Fruit fly (Drosophila melanogaster): ENCODE results near the gene Cp15.

Gene Cp15

DNA sequence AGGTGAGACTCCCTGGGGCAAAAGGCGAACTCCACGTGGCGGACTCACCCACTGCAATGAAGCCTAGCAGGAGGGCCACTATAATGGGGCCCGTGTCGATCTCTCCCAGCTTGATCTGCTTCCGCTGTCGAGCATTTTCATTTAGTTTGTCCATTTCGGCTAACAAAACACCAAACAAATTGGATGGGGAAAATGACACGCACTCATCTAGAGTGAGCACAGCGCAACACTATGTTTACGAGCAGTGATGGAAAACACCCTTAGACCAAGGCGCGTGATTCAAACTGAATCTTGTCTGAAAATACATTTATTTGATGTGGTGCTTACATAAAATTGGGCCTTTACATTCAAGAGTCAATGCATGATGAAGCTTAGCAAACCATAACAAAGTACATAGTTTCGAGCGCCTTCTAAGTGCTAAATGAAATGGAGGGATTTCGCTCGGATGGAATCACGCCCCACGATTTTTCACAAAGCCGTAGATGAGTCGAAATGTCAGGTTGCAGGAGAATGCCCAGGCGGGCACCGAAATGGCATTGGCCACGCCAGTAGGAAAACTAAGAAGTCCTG, 8.2 kb upstream of the Cp15 start, which contains the start of gene SrpRbeta (continued):
- no peak for TF ChIP-seq spab (GFP tag; optimal IDR thresholded peaks at IDR 0.05)
- no peak for TF ChIP-seq CG8119 (GFP tag; IDR thresholded peaks at IDR 0.05)
- no peak for TF ChIP-seq acj6 (GFP tag; optimal IDR thresholded peaks at IDR 0.05)
- TF ChIP-seq CG11762 (GFP tag; optimal IDR thresholded peaks at IDR 0.05; ENCODE audit: insufficient read depth) = no peak
- no peak for TF ChIP-seq pdm3 (GFP tag; optimal IDR thresholded peaks at IDR 0.05)

DNA sequence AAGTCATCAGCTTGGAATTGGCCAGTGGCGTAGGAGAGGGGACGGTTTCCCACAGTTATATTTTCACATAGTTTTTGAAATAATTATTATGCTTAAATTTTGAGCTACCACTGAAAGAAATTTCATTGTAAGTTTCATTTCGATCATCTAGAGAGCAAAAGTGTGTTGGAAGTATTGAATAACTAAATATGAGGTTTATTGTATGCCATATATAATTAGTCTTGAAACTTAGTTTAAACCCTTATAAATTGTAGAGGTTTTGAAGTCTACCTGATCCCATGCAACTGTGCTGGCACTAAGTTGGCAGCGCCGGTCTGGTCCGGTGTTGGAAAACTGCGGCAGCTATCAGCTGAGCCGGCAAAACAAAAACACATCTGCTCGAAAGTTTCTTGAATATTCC, 7.1 kb upstream of the Cp15 start, which contains the start of the genes CG32022 and CG6511:
TSS of gene CG32022 (minus strand) at position 128 of the 400 bp plus-strand sequence.
TSS of gene CG6511 (plus strand) at position 180 of the 400 bp plus-strand sequence.
- TF ChIP-seq dsx (GFP tag; optimal IDR thresholded peaks at IDR 0.05; ENCODE audit: poor library complexity, severe bottlenecking) (peak; percentile 95), Met (GFP tag; optimal IDR thresholded peaks at IDR 0.05) (peak; percentile 98), net (GFP tag; optimal IDR thresholded peaks at IDR 0.05) (peak; percentile 96), CG34406 (GFP tag; optimal IDR thresholded peaks at IDR 0.05) (peak; percentile 98), CG6163 (GFP tag; IDR thresholded peaks at IDR 0.05) (peak; percentile 95), CG4318 (GFP tag; optimal IDR thresholded peaks at IDR 0.05) (peak; percentile 99), CG7368 (GFP tag; optimal IDR thresholded peaks at IDR 0.05) (peak; percentile 95), Eip78C (GFP tag) (peak; percentile 99), Eip75B (GFP tag; optimal IDR thresholded peaks at IDR 0.05) (peak; percentile 98), Sox102F (GFP tag; optimal IDR thresholded peaks at IDR 0.05) (peak; percentile 97), CG6854 (GFP tag; optimal IDR thresholded peaks at IDR 0.05) (peak; percentile 96), cyc (GFP tag; optimal IDR thresholded peaks at IDR 0.05) (peak; percentile 99), CG31627 (GFP tag; optimal IDR thresholded peaks at IDR 0.05) (peak; percentile 99), CG6792 (GFP tag; optimal IDR thresholded peaks at IDR 0.05) (peak; percentile 97), fd85E (GFP tag; optimal IDR thresholded peaks at IDR 0.05) (peak; percentile 94), Sox14 (GFP tag; optimal IDR thresholded peaks at IDR 0.05) (peak; percentile 99), Ets96B (tag; optimal IDR thresholded peaks at IDR 0.05) (peak; percentile 97), spab (GFP tag; optimal IDR thresholded peaks at IDR 0.05) (peak; percentile 95), CG11762 (GFP tag; optimal IDR thresholded peaks at IDR 0.05; ENCODE audit: insufficient read depth) (peak; percentile 97), dac (GFP tag; optimal IDR thresholded peaks at IDR 0.05) (peak; percentile 98), achi (GFP tag; optimal IDR thresholded peaks at IDR 0.05) (peak; percentile 97), CG1621 (tag; optimal IDR thresholded peaks at IDR 0.05) (peak; percentile 94), OdsH (GFP tag; optimal IDR thresholded peaks at IDR 0.05) (peak; percentile 99), CG9139 (GFP tag; optimal IDR thresholded peaks at IDR 0.05) (peak; percentile 89), pdm3 (GFP tag; optimal IDR thresholded peaks at IDR 0.05) (peak; percentile 99), CG32006 (GFP tag; optimal IDR thresholded peaks at IDR 0.05) (peak; percentile 99), CG11294 (GFP tag; IDR thresholded peaks at IDR 0.05) (peak; percentile 96), CG6276 (GFP tag; optimal IDR thresholded peaks at IDR 0.05) (peak; percentile 95), Sox15 (GFP tag; optimal IDR thresholded peaks at IDR 0.05) (peak; percentile 99), CG10631 (GFP tag; optimal IDR thresholded peaks at IDR 0.05) (peak; percentile 99), CG8319 (GFP tag; optimal IDR thresholded peaks at IDR 0.05) (peak; percentile 96), CG8119 (GFP tag; IDR thresholded peaks at IDR 0.05) (peak; percentile 96), Lpt (GFP tag; optimal IDR thresholded peaks at IDR 0.05) (peak; percentile 95), ss (GFP tag; optimal IDR thresholded peaks at IDR 0.05) (peak; percentile 88 to 95), CG8632 (GFP tag; optimal IDR thresholded peaks at IDR 0.05) (peak; percentile 97), Blimp-1 (GFP tag; optimal IDR thresholded peaks at IDR 0.05) (peak; percentile 91), vri (GFP tag; optimal IDR thresholded peaks at IDR 0.05) (peak; percentile 93), Hr4 (GFP tag; optimal IDR thresholded peaks at IDR 0.05) (peak; percentile 99), svp (GFP tag) (peak; percentile 99), Ets21C (GFP tag; optimal IDR thresholded peaks at IDR 0.05) (peak; percentile 98), fkh (GFP tag; optimal IDR thresholded peaks at IDR 0.05) (no peak), CG10669 (GFP tag; optimal IDR thresholded peaks at IDR 0.05) (peak; percentile 98), CG16779 (tag; optimal IDR thresholded peaks at IDR 0.05) (peak; percentile 91), lz (GFP tag; optimal IDR thresholded peaks at IDR 0.05) (peak; percentile 99), acj6 (GFP tag; optimal IDR thresholded peaks at IDR 0.05) (peak; percentile 99), esn (GFP tag; optimal IDR thresholded peaks at IDR 0.05) (peak; percentile 99), CG3032 (tag; optimal IDR thresholded peaks at IDR 0.05) (peak; percentile 99), Hr38 (GFP tag; optimal IDR thresholded peaks at IDR 0.05) (peak; percentile 82)
